Fruit fly (Drosophila melanogaster) whole organism, embryonic: ENCODE data around the gene MtnD.

Experiments
- Atf-2 ChIP-seq: fragments of 200-800 bp; sonication (Bioruptor generic); optimal IDR thresholded peaks from 2 replicates; lab custom pipeline; 2016; ENCODE audit warnings: missing biosample characterization, missing genetic modification characterization
- Atf6 ChIP-seq: fragments of 200-800 bp; sonication (Bioruptor generic); IDR thresholded peaks from 2 replicates; pipeline ENCODE4 v1.3.6; 2022; ENCODE audit warnings: missing biosample characterization, missing genetic modification characterization
- B-H1 ChIP-seq: fragments of 200-800 bp; sonication (Bioruptor generic); IDR thresholded peaks from 3 replicates; pipeline ENCODE4 v1.3.6; 2022; ENCODE audit warnings: missing biosample characterization, missing genetic modification characterization
- CG10147 ChIP-seq: fragments of 200-800 bp; sonication (Bioruptor generic); optimal IDR thresholded peaks from 2 replicates; lab custom pipeline; 2019; ENCODE audit warnings: missing biosample characterization, mild to moderate bottlenecking, missing genetic modification characterization, moderate library complexity
- CG1024 ChIP-seq: fragments of 200-800 bp; sonication (Bioruptor generic); IDR thresholded peaks from 2 replicates; pipeline ENCODE4 v1.3.6; 2022; ENCODE audit warnings: missing biosample characterization, missing genetic modification characterization
- CG11398 ChIP-seq: fragments of 200-800 bp; sonication (Bioruptor generic); optimal IDR thresholded peaks from 2 replicates; lab custom pipeline; 2016; ENCODE audit warnings: missing biosample characterization, missing genetic modification characterization
- CG14014 ChIP-seq: fragments of 200-800 bp; sonication (Bioruptor generic); IDR thresholded peaks from 2 replicates; pipeline ENCODE4 v1.3.6; 2022; ENCODE audit warnings: missing biosample characterization, missing genetic modification characterization
- CG1602 ChIP-seq: fragments of 200-800 bp; sonication (Bioruptor generic); optimal IDR thresholded peaks from 3 replicates; lab custom pipeline; 2016; ENCODE audit warnings: missing biosample characterization, missing genetic modification characterization
- CG16813 ChIP-seq: fragments of 200-800 bp; sonication (Bioruptor generic); IDR thresholded peaks from 3 replicates; pipeline ENCODE4 v1.3.6; 2022; ENCODE audit warnings: missing biosample characterization, missing genetic modification characterization; ENCODE audit not compliant: partially characterized antibody
- CG16815 ChIP-seq: fragments of 200-800 bp; sonication (Bioruptor generic); optimal IDR thresholded peaks from 3 replicates; lab custom pipeline; 2017; ENCODE audit warnings: missing biosample characterization, mild to moderate bottlenecking, missing genetic modification characterization
- CG18262 ChIP-seq: fragments of 200-800 bp; optimal IDR thresholded peaks from 3 replicates; lab custom pipeline; 2019; ENCODE audit warnings: missing biosample characterization, mild to moderate bottlenecking, missing genetic modification characterization, moderate library complexity
- CG1832 ChIP-seq: fragments of 200-800 bp; sonication (Bioruptor generic); optimal IDR thresholded peaks from 2 replicates; lab custom pipeline; 2017; ENCODE audit warnings: missing biosample characterization, mild to moderate bottlenecking, missing genetic modification characterization, inconsistent platforms
- CG2202 ChIP-seq: fragments of 200-800 bp; sonication (Bioruptor generic); optimal IDR thresholded peaks from 2 replicates; lab custom pipeline; 2018; ENCODE audit warnings: missing biosample characterization, mild to moderate bottlenecking, missing genetic modification characterization
- CG2712 ChIP-seq: fragments of 200-800 bp; optimal IDR thresholded peaks from 3 replicates; lab custom pipeline; 2019; ENCODE audit warnings: missing biosample characterization, mild to moderate bottlenecking, missing genetic modification characterization, moderate library complexity
- CG32532 ChIP-seq: fragments of 200-800 bp; sonication (Bioruptor generic); IDR thresholded peaks from 2 replicates; pipeline ENCODE4 v1.3.6; 2022; ENCODE audit warnings: missing biosample characterization, missing genetic modification characterization
- CG33213 ChIP-seq: fragments of 200-800 bp; sonication (Bioruptor generic); optimal IDR thresholded peaks from 3 replicates; lab custom pipeline; 2016; ENCODE audit warnings: missing biosample characterization, missing genetic modification characterization
- CG34422 ChIP-seq: fragments of 200-800 bp; sonication (Bioruptor generic); IDR thresholded peaks from 3 replicates; pipeline ENCODE4 v1.3.6; 2022; ENCODE audit warnings: missing biosample characterization, missing genetic modification characterization
- CG42726 ChIP-seq: fragments of 200-800 bp; sonication (Bioruptor generic); IDR thresholded peaks from 2 replicates; pipeline ENCODE4 v1.3.6; 2022; ENCODE audit warnings: missing biosample characterization, missing genetic modification characterization; ENCODE audit not compliant: partially characterized antibody
- CG43689 ChIP-seq: fragments of 200-800 bp; sonication (Bioruptor generic); IDR thresholded peaks from 2 replicates; pipeline ENCODE4 v1.3.6; 2022; ENCODE audit warnings: missing biosample characterization, missing genetic modification characterization
- CG6813 ChIP-seq: fragments of 200-800 bp; sonication (Bioruptor generic); optimal IDR thresholded peaks from 2 replicates; lab custom pipeline; 2017; ENCODE audit warnings: missing biosample characterization, missing genetic modification characterization, mild to moderate bottlenecking, moderate library complexity, missing genetic modification reagents
- CG7839 ChIP-seq: fragments of 200-800 bp; sonication (Bioruptor generic); optimal IDR thresholded peaks from 3 replicates; lab custom pipeline; 2018; ENCODE audit warnings: missing biosample characterization, mild to moderate bottlenecking, missing genetic modification characterization, moderate library complexity
- CG8924 ChIP-seq: fragments of 200-800 bp; optimal IDR thresholded peaks from 3 replicates; lab custom pipeline; 2019; ENCODE audit warnings: missing biosample characterization, mild to moderate bottlenecking, missing genetic modification characterization, moderate library complexity
- CG9437 ChIP-seq: fragments of 200-800 bp; sonication (Bioruptor generic); optimal IDR thresholded peaks from 2 replicates; lab custom pipeline; 2018; ENCODE audit warnings: missing biosample characterization, mild to moderate bottlenecking, missing genetic modification characterization
- D19A ChIP-seq: fragments of 200-800 bp; optimal IDR thresholded peaks from 3 replicates; lab custom pipeline; 2019; ENCODE audit warnings: missing biosample characterization, mild to moderate bottlenecking, missing genetic modification characterization, moderate library complexity
- Dbx ChIP-seq: fragments of 200-800 bp; sonication (Bioruptor generic); IDR thresholded peaks from 3 replicates; pipeline ENCODE4 v1.3.6; 2022; ENCODE audit warnings: missing biosample characterization, missing genetic modification characterization
- Dek ChIP-seq: fragments of 200-800 bp; sonication (Bioruptor generic); optimal IDR thresholded peaks from 3 replicates; lab custom pipeline; 2019; ENCODE audit warnings: missing biosample characterization, mild to moderate bottlenecking, missing genetic modification characterization, moderate library complexity
- Dip2 ChIP-seq: fragments of 200-800 bp; sonication (Bioruptor generic); IDR thresholded peaks from 2 replicates; pipeline ENCODE4 v1.3.6; 2022; ENCODE audit warnings: missing biosample characterization, missing genetic modification characterization
- Fer1 ChIP-seq: fragments of 200-800 bp; sonication (Bioruptor generic); optimal IDR thresholded peaks from 2 replicates; lab custom pipeline; 2017; ENCODE audit warnings: missing biosample characterization, mild to moderate bottlenecking, missing genetic modification characterization
- Gug ChIP-seq: fragments of 200-800 bp; sonication (Bioruptor generic); IDR thresholded peaks from 4 replicates; pipeline ENCODE4 v1.3.6; 2022; ENCODE audit warnings: missing biosample characterization, missing genetic modification characterization
- HLH3B ChIP-seq: fragments of 200-800 bp; sonication (Bioruptor generic); IDR thresholded peaks from 2 replicates; pipeline ENCODE4 v1.3.6; 2022; ENCODE audit warnings: missing biosample characterization, missing genetic modification characterization
- HLH4C ChIP-seq: fragments of 200-800 bp; sonication (Bioruptor generic); IDR thresholded peaks from 3 replicates; pipeline ENCODE4 v1.3.6; 2022; ENCODE audit warnings: missing biosample characterization, missing genetic modification characterization; ENCODE audit not compliant: partially characterized antibody
- Hmr ChIP-seq: fragments of 200-800 bp; sonication (Bioruptor generic); optimal IDR thresholded peaks from 3 replicates; lab custom pipeline; 2017; ENCODE audit warnings: mild to moderate bottlenecking, missing biosample characterization, missing genetic modification reagents, missing genetic modification characterization
- Hr51 ChIP-seq, 2 experiments: fragments of 200-800 bp; sonication (Bioruptor generic); optimal IDR thresholded peaks; 2 replicates in 1 of 2; 3 replicates in 1 of 2; lab custom pipeline; 2016 to 2018; ENCODE audit warnings: missing biosample characterization in 2 of 2, missing genetic modification characterization in 2 of 2, mild to moderate bottlenecking in 1 of 2, moderate library complexity in 1 of 2
- Kr ChIP-seq: fragments of 200-800 bp; sonication (Bioruptor generic); optimal IDR thresholded peaks from 2 replicates; lab custom pipeline; 2017; ENCODE audit warnings: missing biosample characterization, mild to moderate bottlenecking, missing genetic modification characterization
- Nf-YB ChIP-seq: fragments of 200-800 bp; sonication (Bioruptor generic); optimal IDR thresholded peaks from 3 replicates; lab custom pipeline; 2019; ENCODE audit warnings: missing biosample characterization, mild to moderate bottlenecking, missing genetic modification characterization, moderate library complexity
- Oli ChIP-seq: fragments of 200-800 bp; sonication (Bioruptor generic); optimal IDR thresholded peaks from 2 replicates; lab custom pipeline; 2018; ENCODE audit warnings: missing biosample characterization, mild to moderate bottlenecking, missing genetic modification characterization, moderate library complexity
- Rfx ChIP-seq: fragments of 200-800 bp; sonication (Bioruptor generic); IDR thresholded peaks from 2 replicates; pipeline ENCODE4 v1.3.6; 2022; ENCODE audit warnings: missing biosample characterization, missing genetic modification characterization
- ash1 ChIP-seq: fragments of 200-800 bp; sonication (Bioruptor generic); optimal IDR thresholded peaks from 2 replicates; lab custom pipeline; 2018; ENCODE audit warnings: missing biosample characterization, mild to moderate bottlenecking, missing genetic modification characterization
- cato ChIP-seq: fragments of 200-800 bp; sonication (Bioruptor generic); optimal IDR thresholded peaks from 2 replicates; lab custom pipeline; 2016; ENCODE audit warnings: missing biosample characterization, missing genetic modification characterization, borderline replicate concordance
- emc ChIP-seq: fragments of 200-800 bp; sonication (Bioruptor generic); optimal IDR thresholded peaks from 2 replicates; lab custom pipeline; 2016; ENCODE audit warnings: missing biosample characterization, missing genetic modification characterization
- esg ChIP-seq: fragments of 200-800 bp; sonication (Bioruptor generic); conservative IDR thresholded peaks from 2 replicates; pipeline ENCODE4 v1.3.6; 2022; ENCODE audit warnings: missing biosample characterization, missing genetic modification characterization
- fd64A ChIP-seq: fragments of 200-800 bp; sonication (Bioruptor generic); optimal IDR thresholded peaks from 3 replicates; lab custom pipeline; 2018; ENCODE audit warnings: missing biosample characterization, mild to moderate bottlenecking, missing genetic modification characterization
- fru ChIP-seq: fragments of >200 bp; optimal IDR thresholded peaks from 2 replicates; lab custom pipeline; 2017
- gsb ChIP-seq: fragments of 200-800 bp; sonication (Bioruptor generic); IDR thresholded peaks from 2 replicates; pipeline ENCODE4 v1.3.6; 2022; ENCODE audit warnings: missing biosample characterization, missing genetic modification characterization
- ind ChIP-seq: fragments of 200-800 bp; sonication (Bioruptor generic); optimal IDR thresholded peaks from 3 replicates; lab custom pipeline; 2016; ENCODE audit warnings: missing biosample characterization, missing genetic modification characterization
- lbe ChIP-seq: fragments of 200-800 bp; sonication (Bioruptor generic); optimal IDR thresholded peaks from 2 replicates; lab custom pipeline; 2016; ENCODE audit warnings: missing biosample characterization, mild to moderate bottlenecking, missing genetic modification characterization
- nerfin-1 ChIP-seq: fragments of 200-800 bp; sonication (Bioruptor generic); optimal IDR thresholded peaks from 3 replicates; lab custom pipeline; 2019; ENCODE audit warnings: missing biosample characterization, mild to moderate bottlenecking, missing genetic modification characterization, moderate library complexity
- pan ChIP-seq, 4 experiments: fragments of >200 bp in 3 of 4; fragments of 200-800 bp in 1 of 4; sonication (Bioruptor generic) in 1 of 4; optimal IDR thresholded peaks in 3 of 4; IDR thresholded peaks in 1 of 4; 2 replicates each; pipeline versions ENCODE4 v1.3.6 to Lab custom; 2017 to 2022; ENCODE audit warnings: missing biosample characterization in 2 of 4, missing genetic modification characterization in 2 of 4, mixed read lengths in 1 of 4
- peb ChIP-seq: fragments of 200-800 bp; sonication (Bioruptor generic); IDR thresholded peaks from 2 replicates; pipeline ENCODE4 v1.3.6; 2022; ENCODE audit warnings: missing biosample characterization, missing genetic modification characterization
- tll ChIP-seq, 2 experiments: fragments of 200-800 bp in 1 of 2; fragments of >200 bp in 1 of 2; sonication (Bioruptor generic) in 1 of 2; optimal IDR thresholded peaks; 2 replicates each; lab custom pipeline; 2017 to 2019; ENCODE audit warnings: missing biosample characterization in 2 of 2, missing genetic modification characterization in 2 of 2, mild to moderate bottlenecking in 1 of 2, moderate library complexity in 1 of 2

Gene MtnD

dm6 chr3R:20579816-20580215 lies 45.1 kb downstream of the MtnD start, which contains the start of the genes EloB and Srp14 (continued):
- peak; percentile 97 for TF ChIP-seq CG16813 (GFP tag; lab: Robert Waterston, UW)
- TF ChIP-seq peb (GFP tag; lab: Robert Waterston, UW) = no peak
- TF ChIP-seq ash1 (GFP tag; lab: Kevin White, UChicago) = no peak
- TF ChIP-seq CG42726 (GFP tag; lab: Robert Waterston, UW) = peak; percentile 95
- peak; percentile 33 for TF ChIP-seq CG6813 (GFP tag; lab: Kevin White, UChicago)
- TF ChIP-seq D19A (tag; lab: Kevin White, UChicago) = no peak
- no peak for TF ChIP-seq fd64A
- peak; percentile 87 for TF ChIP-seq CG8924 (tag; lab: Kevin White, UChicago)
- peak; percentile 86 for TF ChIP-seq Gug
- no peak for TF ChIP-seq fru
- TF ChIP-seq cato (GFP tag; lab: Kevin White, UChicago) = peak; percentile 55
- peak; percentile 75 to 79 for TF ChIP-seq Hr51 (GFP tag; optimal IDR thresholded peaks at IDR 0.05; lab: Kevin White, UChicago)
- peak; percentile 86 for TF ChIP-seq CG2712 (tag; lab: Kevin White, UChicago)
- peak; percentile 75 for TF ChIP-seq CG1024 (GFP tag; lab: Robert Waterston, UW)
- peak; percentile 48 for TF ChIP-seq emc (GFP tag; lab: Kevin White, UChicago)
- TF ChIP-seq CG7839 = peak; percentile 77
- peak; percentile 67 for TF ChIP-seq CG2202
- TF ChIP-seq Rfx (GFP tag; lab: Robert Waterston, UW) = peak; percentile 92
- TF ChIP-seq CG11398 (GFP tag; lab: Kevin White, UChicago) = peak; percentile 70
- TF ChIP-seq Hmr (GFP tag; lab: Kevin White, UChicago) = no peak
- TF ChIP-seq CG16815 (GFP tag; lab: Kevin White, UChicago) = peak; percentile 46
- TF ChIP-seq B-H1 = peak; percentile 43; the same call in 2 of the 3 replicates
- TF ChIP-seq esg (GFP tag; lab: Robert Waterston, UW) = peak; percentile 55
- peak in 1 of 2 experiments; percentile 28 for TF ChIP-seq tll (GFP tag; optimal IDR thresholded peaks at IDR 0.05; lab: Kevin White, UChicago)
- peak; percentile 47 for TF ChIP-seq Atf-2 (GFP tag; lab: Kevin White, UChicago)
- TF ChIP-seq HLH4C (GFP tag; lab: Robert Waterston, UW) = peak; percentile 92
- peak; percentile 77 for TF ChIP-seq CG18262 (tag; lab: Kevin White, UChicago)
- peak; percentile 79 for TF ChIP-seq CG1602 (GFP tag; lab: Kevin White, UChicago)
- peak; percentile 78 for TF ChIP-seq Fer1
- peak; percentile 81 for TF ChIP-seq ind (GFP tag; lab: Kevin White, UChicago)
- peak; percentile 77; the same call in 1 of the 2 replicates for TF ChIP-seq Atf6 (GFP tag; lab: Robert Waterston, UW)
- TF ChIP-seq lbe = peak; percentile 85
- TF ChIP-seq CG1832 = no peak
- peak; percentile 84 for TF ChIP-seq CG10147 (GFP tag; lab: Kevin White, UChicago)
- TF ChIP-seq CG43689 (GFP tag; lab: Robert Waterston, UW) = peak; percentile 53; the same call in 1 of the 2 replicates
- peak; percentile 79 for TF ChIP-seq CG14014
- no peak for TF ChIP-seq Kr (GFP tag; lab: Kevin White, UChicago)
- no peak for TF ChIP-seq pan (optimal IDR thresholded peaks at IDR 0.05; lab: Kevin White, UChicago)
- TF ChIP-seq pan (GFP tag; optimal IDR thresholded peaks at IDR 0.05 in 1 of 2, IDR thresholded peaks at IDR 0.05 in 1 of 2) = peak in 1 of 2 experiments; percentile 70
- TF ChIP-seq HLH3B (GFP tag; lab: Robert Waterston, UW) = peak; percentile 63
- TF ChIP-seq CG9437 (GFP tag; lab: Kevin White, UChicago) = peak; percentile 47
- TF ChIP-seq CG34422 (GFP tag; lab: Robert Waterston, UW) = peak; percentile 86
- TF ChIP-seq CG32532 (GFP tag; lab: Robert Waterston, UW) = peak; percentile 89
- peak; percentile 91 for TF ChIP-seq Dbx (GFP tag; lab: Robert Waterston, UW)
- TF ChIP-seq nerfin-1 (tag; lab: Kevin White, UChicago) = peak; percentile 77
- TF ChIP-seq Oli = peak; percentile 64
- TF ChIP-seq Dip2 = no peak
- TF ChIP-seq CG33213 = peak; percentile 71
- TF ChIP-seq gsb = 0 out of 2 replicates have a peak, but pooled peaks have one; percentile 18
- peak; percentile 53 for TF ChIP-seq Nf-YB
- peak; percentile 74 for TF ChIP-seq Dek
